Worm (Caenorhabditis elegans) whole organism, L4/young adult: ENCODE measurements around the gene Y46G5A.29.

ENCODE experiments used
- W03F9.2 ChIP-seq: fragments of 150-350 bp; optimal IDR thresholded peaks from 2 replicates; lab custom pipeline; 2014; ENCODE audit warnings: missing biosample characterization, missing genetic modification characterization
- dao-5 ChIP-seq: sonication (generic microtip); optimal IDR thresholded peaks from 2 replicates; lab custom pipeline; 2016; ENCODE audit warnings: missing genotype, missing genetic modification characterization, moderate library complexity, missing compliant biosample characterization

ce11 chrII:12813253-12813652, 42.7 kb upstream of the Y46G5A.29 start:
- TF ChIP-seq dao-5 (tag; lab: Kevin White, UChicago) (no peak), W03F9.2 (tag; lab: Kevin White, UChicago) (no peak)
